Worm (Caenorhabditis elegans): ENCODE results near the gene pqbp-1.1.

- TF ChIP-seq nhr-23 (tag; optimal IDR thresholded peaks at IDR 0.05) (no peak), nhr-11 (tag; optimal IDR thresholded peaks at IDR 0.05) (no peak), nhr-129 (tag; optimal IDR thresholded peaks at IDR 0.05) (no peak), nhr-77 (tag; optimal IDR thresholded peaks at IDR 0.05) (no peak), zag-1 (tag; optimal IDR thresholded peaks at IDR 0.05) (no peak), ceh-82 (tag; optimal IDR thresholded peaks at IDR 0.05) (no peak), nhr-25 (tag; optimal IDR thresholded peaks at IDR 0.05) (no peak), lin-39 (tag; optimal IDR thresholded peaks at IDR 0.05) (no peak), ceh-16 (tag; optimal IDR thresholded peaks at IDR 0.05) (no peak), egl-27 (tag; optimal IDR thresholded peaks at IDR 0.05) (no peak), fos-1 (tag; optimal IDR thresholded peaks at IDR 0.05) (no peak), alr-1 (tag; optimal IDR thresholded peaks at IDR 0.05) (no peak), nhr-237 (tag; optimal IDR thresholded peaks at IDR 0.05) (no peak)
Measured at ce11 chrIV:307205-307604, 45.7 kb upstream of the pqbp-1.1 start, which contains the start of gene swt-1.
